Fruit fly (Drosophila melanogaster) S2 (cell line): ENCODE data around the gene CG12171.

Experiments used
- CG8478 ChIP-seq: fragments of >200 bp; optimal IDR thresholded peaks from 2 replicates; lab custom pipeline; 2018
- CTCF ChIP-seq, 2 experiments: fragments of >200 bp; optimal IDR thresholded peaks; 2 replicates each; lab custom pipeline; 2018

- TF ChIP-seq CG8478 (lab: Kevin White, UChicago) (no peak), CTCF (optimal IDR thresholded peaks at IDR 0.05; lab: Kevin White, UChicago) (no peak)
These were observed 3.3 kb downstream of the CG12171 start, which contains the start of the genes CG31548 and CG12170 for dm6 chr3R:5636519-5637430.
